Worm (Caenorhabditis elegans) whole organism, L1 larva: ENCODE results near the gene srxa-12.
A peak's percentile ranks its signal among the peaks of the same experiment; 100 is the strongest.

ENCODE experiments used
- C04F5.9 ChIP-seq: sonication (generic microtip); optimal IDR thresholded peaks from 2 replicates; lab custom pipeline; 2016; ENCODE audit warnings: missing genetic modification characterization, missing compliant biosample characterization
- C34B4.2 ChIP-seq: sonication (generic microtip); optimal IDR thresholded peaks from 2 replicates; lab custom pipeline; 2017; ENCODE audit warnings: mild to moderate bottlenecking, missing genetic modification characterization, missing compliant biosample characterization
- F16B12.6 ChIP-seq: fragments of 150-350 bp; optimal IDR thresholded peaks from 2 replicates; lab custom pipeline; 2014; ENCODE audit warnings: missing biosample characterization, missing genetic modification characterization
- Y116A8C.19 ChIP-seq: sonication (generic microtip); optimal IDR thresholded peaks from 2 replicates; lab custom pipeline; 2016; ENCODE audit warnings: missing compliant biosample characterization, missing genetic modification characterization, borderline replicate concordance
- aha-1 ChIP-seq: fragments of 150-350 bp; optimal IDR thresholded peaks from 2 replicates; lab custom pipeline; 2014; ENCODE audit warnings: missing biosample characterization, missing genetic modification characterization
- aly-2 ChIP-seq: fragments of 150-350 bp; optimal IDR thresholded peaks from 2 replicates; lab custom pipeline; 2014; ENCODE audit warnings: missing biosample characterization, missing genetic modification characterization
- ama-1 ChIP-seq: fragments of 150-350 bp; optimal IDR thresholded peaks from 2 replicates; lab custom pipeline; 2014
- blmp-1 ChIP-seq: fragments of 150-350 bp; optimal IDR thresholded peaks from 2 replicates; lab custom pipeline; 2014; ENCODE audit warnings: missing biosample characterization, missing genetic modification characterization
- ceh-63 ChIP-seq: fragments of 200-800 bp; sonication (Bioruptor generic); optimal IDR thresholded peaks from 2 replicates; lab custom pipeline; 2018; ENCODE audit warnings: mild to moderate bottlenecking, missing genetic modification characterization, missing compliant biosample characterization
- ceh-8 ChIP-seq: fragments of 200-800 bp; sonication (Bioruptor generic); optimal IDR thresholded peaks from 2 replicates; lab custom pipeline; 2018; ENCODE audit warnings: mild to moderate bottlenecking, missing genetic modification characterization, moderate library complexity, missing compliant biosample characterization
- ceh-82 ChIP-seq, 3 experiments: fragments of 150-350 bp in 1 of 3; sonication (generic microtip) in 2 of 3; optimal IDR thresholded peaks; 2 replicates each; lab custom pipeline; 2014 to 2017; ENCODE audit warnings: missing biosample characterization in 3 of 3, missing genetic modification characterization in 3 of 3
- ceh-90 ChIP-seq: sonication (generic microtip); optimal IDR thresholded peaks from 2 replicates; lab custom pipeline; 2016; ENCODE audit warnings: missing genetic modification characterization, missing compliant biosample characterization
- ces-1 ChIP-seq: fragments of 150-350 bp; optimal IDR thresholded peaks from 2 replicates; lab custom pipeline; 2014; ENCODE audit warnings: missing biosample characterization, missing genetic modification reagents, missing genetic modification characterization
- dpl-1 ChIP-seq, 3 experiments: fragments of 150-350 bp in 2 of 3; sonication (generic microtip) in 1 of 3; optimal IDR thresholded peaks; 2 replicates each; lab custom pipeline; 2014 to 2017; ENCODE audit warnings: missing biosample characterization in 3 of 3, missing genetic modification characterization in 3 of 3, missing genetic modification reagents in 3 of 3
- egl-13 ChIP-seq: sonication (generic microtip); optimal IDR thresholded peaks from 2 replicates; lab custom pipeline; 2016; ENCODE audit warnings: missing genotype, missing genetic modification reagents, missing genetic modification characterization, missing compliant biosample characterization
- egl-27 ChIP-seq, 2 experiments: fragments of 150-350 bp in 1 of 2; sonication (generic microtip); optimal IDR thresholded peaks; 3 replicates each; lab custom pipeline; 2017 to 2018; ENCODE audit warnings: missing biosample characterization in 2 of 2, missing genetic modification characterization in 2 of 2, missing genetic modification reagents in 2 of 2
- elt-2 ChIP-seq: sonication (generic microtip); optimal IDR thresholded peaks from 2 replicates; lab custom pipeline; 2016; ENCODE audit warnings: missing genetic modification characterization, mild to moderate bottlenecking, inconsistent platforms, missing compliant biosample characterization, missing genetic modification reagents
- elt-3 ChIP-seq, 6 experiments: fragments of 150-350 bp in 1 of 6; sonication (generic microtip); optimal IDR thresholded peaks; 2 replicates each; lab custom pipeline; 2017 to 2018; ENCODE audit warnings: missing biosample characterization in 6 of 6, missing genetic modification characterization in 6 of 6, inconsistent platforms in 1 of 6
- ets-5 ChIP-seq: fragments of 200-800 bp; sonication (Bioruptor generic); IDR thresholded peaks from 2 replicates; pipeline ENCODE4 v1.3.6; 2022; ENCODE audit warnings: missing genetic modification characterization, missing compliant biosample characterization
- fos-1 ChIP-seq: fragments of 150-350 bp; optimal IDR thresholded peaks from 2 replicates; lab custom pipeline; 2014; ENCODE audit warnings: missing biosample characterization, missing genetic modification characterization
- grh-1 ChIP-seq: fragments of 200-800 bp; sonication (Bioruptor generic); IDR thresholded peaks from 2 replicates; pipeline ENCODE4 v1.3.6; 2022; ENCODE audit warnings: missing genetic modification reagents, missing genetic modification characterization, missing compliant biosample characterization
- hlh-4 ChIP-seq: sonication (generic microtip); optimal IDR thresholded peaks from 2 replicates; lab custom pipeline; 2016; ENCODE audit warnings: mild to moderate bottlenecking, missing genetic modification characterization, missing compliant biosample characterization
- hpl-2 ChIP-seq: fragments of 150-350 bp; optimal IDR thresholded peaks from 2 replicates; lab custom pipeline; 2014; ENCODE audit warnings: missing biosample characterization, missing genetic modification reagents, missing genetic modification characterization
- irx-1 ChIP-seq: sonication (generic microtip); optimal IDR thresholded peaks from 2 replicates; lab custom pipeline; 2016; ENCODE audit warnings: missing genetic modification characterization, missing compliant biosample characterization
- jun-1 ChIP-seq: fragments of 150-350 bp; optimal IDR thresholded peaks from 2 replicates; lab custom pipeline; 2014; ENCODE audit warnings: missing biosample characterization, missing genetic modification reagents, missing genetic modification characterization
- lin-14 ChIP-seq: fragments of 200-800 bp; sonication (Bioruptor generic); optimal IDR thresholded peaks from 2 replicates; lab custom pipeline; 2018; ENCODE audit warnings: mild to moderate bottlenecking, missing genetic modification characterization, moderate library complexity, missing compliant biosample characterization
- lin-15B ChIP-seq: fragments of 150-350 bp; sonication (generic microtip); optimal IDR thresholded peaks from 3 replicates; lab custom pipeline; 2014; ENCODE audit warnings: missing biosample characterization, missing genetic modification characterization
- lin-35 ChIP-seq, 2 experiments: fragments of 150-350 bp; optimal IDR thresholded peaks; 2 replicates each; lab custom pipeline; 2014; ENCODE audit warnings: missing biosample characterization in 2 of 2, missing genetic modification characterization in 2 of 2, missing genetic modification reagents in 2 of 2
- lir-3 ChIP-seq: sonication (generic microtip); optimal IDR thresholded peaks from 2 replicates; lab custom pipeline; 2016; ENCODE audit warnings: mild to moderate bottlenecking, missing genetic modification characterization, moderate library complexity, missing compliant biosample characterization; ENCODE audit not compliant: poor library complexity
- lsy-2 ChIP-seq, 2 experiments: fragments of 150-350 bp; optimal IDR thresholded peaks; 2 replicates each; lab custom pipeline; 2014; ENCODE audit warnings: missing biosample characterization in 2 of 2, missing genetic modification characterization in 2 of 2
- mdl-1 ChIP-seq, 2 experiments: fragments of 150-350 bp; optimal IDR thresholded peaks; 2 replicates each; lab custom pipeline; 2014 to 2017; ENCODE audit warnings: missing biosample characterization in 2 of 2, missing genetic modification characterization in 2 of 2, inconsistent platforms in 1 of 2
- nhr-11 ChIP-seq: fragments of 150-350 bp; optimal IDR thresholded peaks from 2 replicates; lab custom pipeline; 2014; ENCODE audit warnings: missing biosample characterization, missing genetic modification characterization
- nhr-237 ChIP-seq: fragments of 150-350 bp; optimal IDR thresholded peaks from 2 replicates; lab custom pipeline; 2014; ENCODE audit warnings: missing biosample characterization, missing genetic modification characterization
- nhr-28 ChIP-seq: fragments of 150-350 bp; optimal IDR thresholded peaks from 2 replicates; lab custom pipeline; 2014; ENCODE audit warnings: missing biosample characterization, missing genetic modification characterization
- nhr-47 ChIP-seq: sonication (generic microtip); optimal IDR thresholded peaks from 2 replicates; lab custom pipeline; 2016; ENCODE audit warnings: mild to moderate bottlenecking, missing genetic modification characterization, moderate library complexity, missing compliant biosample characterization
- nhr-77 ChIP-seq: fragments of 150-350 bp; optimal IDR thresholded peaks from 2 replicates; lab custom pipeline; 2014; ENCODE audit warnings: missing biosample characterization, missing genetic modification characterization
- nhr-84 ChIP-seq: sonication (generic microtip); optimal IDR thresholded peaks from 2 replicates; lab custom pipeline; 2017; ENCODE audit warnings: missing biosample characterization, missing genetic modification characterization
- nhr-85 ChIP-seq: sonication (generic microtip); peaks from one replicate; lab custom pipeline; 2016; ENCODE audit warnings: missing genetic modification characterization, inconsistent platforms, missing compliant biosample characterization
- pag-3 ChIP-seq: sonication (generic microtip); optimal IDR thresholded peaks from 2 replicates; lab custom pipeline; 2017; ENCODE audit warnings: missing genetic modification characterization, mild to moderate bottlenecking, missing compliant biosample characterization, antibody characterized with exemption, borderline replicate concordance; ENCODE audit not compliant: insufficient read depth
- skn-1 ChIP-seq: fragments of 150-350 bp; optimal IDR thresholded peaks from 2 replicates; lab custom pipeline; 2014; ENCODE audit warnings: missing biosample characterization, missing genetic modification characterization
- snu-23 ChIP-seq: sonication (generic microtip); optimal IDR thresholded peaks from 2 replicates; lab custom pipeline; 2016; ENCODE audit warnings: missing genetic modification characterization, missing compliant biosample characterization
- sup-37 ChIP-seq: fragments of 200-800 bp; sonication (Bioruptor generic); optimal IDR thresholded peaks from 2 replicates; lab custom pipeline; 2018; ENCODE audit warnings: mild to moderate bottlenecking, missing genetic modification characterization, missing compliant biosample characterization
- swsn-7 ChIP-seq: sonication (generic microtip); optimal IDR thresholded peaks from 2 replicates; lab custom pipeline; 2016; ENCODE audit warnings: missing genetic modification characterization, missing compliant biosample characterization
- tlp-1 ChIP-seq: fragments of 150-350 bp; optimal IDR thresholded peaks from 2 replicates; lab custom pipeline; 2014; ENCODE audit warnings: missing biosample characterization, missing genetic modification characterization
- unc-130 ChIP-seq: fragments of 150-350 bp; optimal IDR thresholded peaks from 2 replicates; lab custom pipeline; 2017; ENCODE audit warnings: missing biosample characterization, missing genetic modification characterization, inconsistent platforms
- unc-62 ChIP-seq: fragments of 150-350 bp; optimal IDR thresholded peaks from 2 replicates; lab custom pipeline; 2014; ENCODE audit warnings: missing biosample characterization, missing genetic modification reagents, missing genetic modification characterization
- unc-86 ChIP-seq: sonication (generic microtip); optimal IDR thresholded peaks from 2 replicates; lab custom pipeline; 2016; ENCODE audit warnings: missing genetic modification characterization, missing compliant biosample characterization
- unc-98 ChIP-seq: fragments of 200-800 bp; sonication (Bioruptor generic); IDR thresholded peaks from 2 replicates; pipeline ENCODE4 v1.3.6; 2022; ENCODE audit warnings: missing genetic modification characterization, missing compliant biosample characterization
- vab-15 ChIP-seq: sonication (generic microtip); optimal IDR thresholded peaks from 2 replicates; lab custom pipeline; 2017; ENCODE audit warnings: missing genotype, mild to moderate bottlenecking, missing genetic modification characterization, missing compliant biosample characterization
- zag-1 ChIP-seq: fragments of 150-350 bp; optimal IDR thresholded peaks from 2 replicates; lab custom pipeline; 2014; ENCODE audit warnings: missing biosample characterization, missing genetic modification characterization
- ztf-11 ChIP-seq, 2 experiments: sonication (generic microtip); optimal IDR thresholded peaks; 2 replicates each; lab custom pipeline; 2016 to 2017; ENCODE audit warnings: missing genetic modification characterization in 2 of 2, missing biosample characterization in 1 of 2, missing compliant biosample characterization in 1 of 2
- ztf-4 ChIP-seq: fragments of 150-350 bp; optimal IDR thresholded peaks from 2 replicates; lab custom pipeline; 2014; ENCODE audit warnings: missing biosample characterization, missing genetic modification characterization

srxa-12 gene

DNA sequence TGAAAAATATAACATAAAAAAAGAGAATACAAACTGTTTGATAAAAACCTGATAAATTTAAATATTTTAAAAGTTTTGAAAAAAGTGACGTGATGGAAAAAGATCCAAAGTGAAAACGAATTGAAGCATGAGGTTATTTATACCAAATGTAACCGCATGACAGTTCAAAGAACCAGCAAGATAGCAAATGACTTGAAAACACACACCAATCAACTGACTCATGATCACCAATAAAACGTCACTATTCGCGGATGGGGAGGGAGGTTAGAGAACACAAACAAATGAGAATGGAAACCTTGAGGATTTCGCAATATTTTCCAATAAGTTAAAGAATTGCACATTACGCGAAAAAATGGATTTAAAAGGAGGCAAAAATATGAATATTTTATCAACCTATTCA lies 17.1 kb upstream of the srxa-12 start, which contains the start of gene C06B3.7 (continued):
- TF ChIP-seq lin-35 (GFP tag; optimal IDR thresholded peaks at IDR 0.05; lab: Kevin White, UChicago), result peak; percentile 64 to 90
- peak; percentile 53 for TF ChIP-seq nhr-237 (tag; lab: Kevin White, UChicago)
- TF ChIP-seq blmp-1 (tag; lab: Kevin White, UChicago), result peak; percentile 89
- no peak for TF ChIP-seq ces-1 (GFP tag; lab: Kevin White, UChicago)
- peak; percentile 83 for TF ChIP-seq nhr-47
- peak; percentile 66 for TF ChIP-seq ama-1
- no peak for TF ChIP-seq egl-27 (tag; optimal IDR thresholded peaks at IDR 0.05; lab: Kevin White, UChicago)
- TF ChIP-seq nhr-85 (tag; lab: Kevin White, UChicago), result peak; percentile 97
- TF ChIP-seq lin-14 (GFP tag; lab: Kevin White, UChicago), result peak; percentile 95
- no peak for TF ChIP-seq unc-86 (tag; lab: Kevin White, UChicago)
- TF ChIP-seq hpl-2, result no peak
- TF ChIP-seq nhr-28 (tag; lab: Kevin White, UChicago), result no peak
- TF ChIP-seq vab-15 (tag; lab: Kevin White, UChicago), result peak; percentile 100
- no peak for TF ChIP-seq ets-5 (GFP tag; lab: Robert Waterston, UW)
- TF ChIP-seq unc-98 (GFP tag; lab: Robert Waterston, UW), result no peak
- TF ChIP-seq lsy-2 (tag; optimal IDR thresholded peaks at IDR 0.05; lab: Kevin White, UChicago), result peak; percentile 74 to 85
- TF ChIP-seq unc-130, result peak; percentile 96
- no peak for TF ChIP-seq lin-15B (tag; lab: Kevin White, UChicago)
- no peak for TF ChIP-seq aly-2 (tag; lab: Kevin White, UChicago)
- peak; percentile 63 for TF ChIP-seq irx-1
- peak; percentile 85 for TF ChIP-seq elt-2 (tag; lab: Kevin White, UChicago)
- no peak for TF ChIP-seq grh-1 (GFP tag; lab: Robert Waterston, UW)
- no peak for TF ChIP-seq tlp-1 (tag; lab: Kevin White, UChicago)
- TF ChIP-seq C34B4.2 (tag; lab: Kevin White, UChicago), result no peak
- TF ChIP-seq fos-1 (tag; lab: Kevin White, UChicago), result peak; percentile 62
- TF ChIP-seq jun-1 (tag; lab: Kevin White, UChicago), result peak; percentile 73
- no peak for TF ChIP-seq ztf-11 (tag; optimal IDR thresholded peaks at IDR 0.05; lab: Kevin White, UChicago)
- TF ChIP-seq nhr-84, result no peak
- no peak for TF ChIP-seq nhr-77 (tag; lab: Kevin White, UChicago)
- TF ChIP-seq hlh-4 (tag; lab: Kevin White, UChicago), result no peak
- TF ChIP-seq ceh-90 (tag; lab: Kevin White, UChicago), result peak; percentile 26
- TF ChIP-seq mdl-1 (tag; optimal IDR thresholded peaks at IDR 0.05; lab: Kevin White, UChicago), result peak in 1 of 2 experiments; percentile 94
- TF ChIP-seq egl-13, result no peak
- peak; percentile 10 for TF ChIP-seq aha-1 (tag; lab: Kevin White, UChicago)
- TF ChIP-seq F16B12.6, result no peak
- TF ChIP-seq ceh-8 (GFP tag; lab: Kevin White, UChicago), result no peak
- TF ChIP-seq sup-37 (GFP tag; lab: Kevin White, UChicago), result no peak
- TF ChIP-seq ztf-4, result peak; percentile 81
- peak in 2 of 3 experiments; percentile 40 to 52 for TF ChIP-seq ceh-82 (tag; optimal IDR thresholded peaks at IDR 0.05; lab: Kevin White, UChicago)
- TF ChIP-seq swsn-7 (tag; lab: Kevin White, UChicago), result peak; percentile 66
- TF ChIP-seq nhr-11 (tag; lab: Kevin White, UChicago), result peak; percentile 55
- TF ChIP-seq unc-62, result no peak
- TF ChIP-seq lir-3, result peak; percentile 59
- TF ChIP-seq dpl-1 (GFP tag; optimal IDR thresholded peaks at IDR 0.05; lab: Kevin White, UChicago), result peak; percentile 45 to 54 (median 52)
- TF ChIP-seq Y116A8C.19 (tag; lab: Kevin White, UChicago), result no peak
- TF ChIP-seq elt-3 (tag; optimal IDR thresholded peaks at IDR 0.05; lab: Kevin White, UChicago), result peak in 4 of 6 experiments; percentile 16 to 97 (median 50)
- TF ChIP-seq snu-23, result peak; percentile 90
- peak; percentile 55 for TF ChIP-seq C04F5.9 (tag; lab: Kevin White, UChicago)
- TF ChIP-seq zag-1 (tag; lab: Kevin White, UChicago), result no peak
- TF ChIP-seq skn-1 (tag; lab: Kevin White, UChicago), result peak; percentile 84
- no peak for TF ChIP-seq pag-3 (tag; lab: Kevin White, UChicago)
- TF ChIP-seq ceh-63 (GFP tag; lab: Kevin White, UChicago), result no peak
- TF ChIP-seq, all 84 proteins: peak for 49
